Worm (Caenorhabditis elegans) whole organism, L4 larva: ENCODE data around the gene Y94H6A.10.
A peak's percentile ranks its signal among the peaks of the same experiment; 100 is the strongest.
"Not testable (repeated sequence)": the region's sequence is repeated elsewhere in the genome, so short reads cannot be mapped to it uniquely, and the experiment has no call there.

Source experiments
- D1046.2 ChIP-seq: fragments of 200-800 bp; sonication (Bioruptor generic); IDR thresholded peaks from 2 replicates; pipeline ENCODE4 v1.3.6; 2022; ENCODE audit warnings: missing genetic modification characterization, missing compliant biosample characterization
- F26F4.8 ChIP-seq: fragments of 200-800 bp; sonication (Bioruptor generic); conservative IDR thresholded peaks from 2 replicates; pipeline ENCODE4 v1.3.6; 2022; ENCODE audit warnings: missing genetic modification characterization, missing compliant biosample characterization
- F37D6.2 ChIP-seq: sonication (generic microtip); optimal IDR thresholded peaks from 2 replicates; lab custom pipeline; 2016; ENCODE audit warnings: mild to moderate bottlenecking, missing genetic modification characterization, missing compliant biosample characterization
- F44E2.7 ChIP-seq: fragments of 200-800 bp; sonication (Bioruptor generic); IDR thresholded peaks from 2 replicates; pipeline ENCODE4 v2.1.2; 2022; ENCODE audit warnings: missing genetic modification characterization, missing compliant biosample characterization
- R02D3.7 ChIP-seq: fragments of 150-350 bp; sonication (generic microtip); optimal IDR thresholded peaks from 3 replicates; lab custom pipeline; 2014; ENCODE audit warnings: missing biosample characterization, missing genetic modification characterization
- T26A8.4 ChIP-seq: fragments of 200-800 bp; sonication (Bioruptor generic); IDR thresholded peaks from 2 replicates; pipeline ENCODE4 v1.3.6; 2022; ENCODE audit warnings: missing genetic modification characterization, missing compliant biosample characterization
- Y105C5A.15 ChIP-seq: fragments of 200-800 bp; sonication (Bioruptor generic); IDR thresholded peaks from 2 replicates; pipeline ENCODE4 v1.3.6; 2022; ENCODE audit warnings: missing genetic modification characterization, missing compliant biosample characterization
- Y48G9A.11 ChIP-seq: fragments of 200-800 bp; sonication (Bioruptor generic); IDR thresholded peaks from 2 replicates; pipeline ENCODE4 v1.3.6; 2022; ENCODE audit warnings: missing genetic modification reagents, missing genetic modification characterization, missing compliant biosample characterization
- Y5F2A.4 ChIP-seq: fragments of 200-800 bp; sonication (Bioruptor generic); optimal IDR thresholded peaks from 2 replicates; lab custom pipeline; 2018; ENCODE audit warnings: mild to moderate bottlenecking, missing genetic modification characterization, missing compliant biosample characterization
- Y75B8A.6 ChIP-seq: fragments of 200-800 bp; sonication (Bioruptor generic); IDR thresholded peaks from 2 replicates; pipeline ENCODE4 v1.3.6; 2022; ENCODE audit warnings: missing genetic modification reagents, missing genetic modification characterization, missing compliant biosample characterization
- ZK337.2 ChIP-seq: fragments of 200-800 bp; sonication (Bioruptor generic); IDR thresholded peaks from 2 replicates; pipeline ENCODE4 v1.3.6; 2022; ENCODE audit warnings: missing genetic modification reagents, missing genetic modification characterization, missing compliant biosample characterization
- aha-1 ChIP-seq: fragments of 150-350 bp; peaks from one replicate; lab custom pipeline; 2014; ENCODE audit warnings: missing biosample characterization, missing genetic modification characterization
- arid-1 ChIP-seq: fragments of 200-800 bp; sonication (Bioruptor generic); conservative IDR thresholded peaks from 2 replicates; pipeline ENCODE4 v1.3.6; 2022; ENCODE audit warnings: missing genetic modification reagents, missing genetic modification characterization, missing compliant biosample characterization
- ceh-20 ChIP-seq: fragments of 200-800 bp; sonication (Bioruptor generic); IDR thresholded peaks from 2 replicates; pipeline ENCODE4 v1.3.6; 2022; ENCODE audit warnings: missing genetic modification reagents, missing genetic modification characterization, missing compliant biosample characterization
- ceh-44 ChIP-seq: fragments of 200-800 bp; sonication (Bioruptor generic); IDR thresholded peaks from 2 replicates; pipeline ENCODE4 v1.3.6; 2022; ENCODE audit warnings: missing genetic modification reagents, missing genetic modification characterization, missing compliant biosample characterization
- ces-1 ChIP-seq: fragments of 150-350 bp; sonication (generic microtip); optimal IDR thresholded peaks from 4 replicates; lab custom pipeline; 2014; ENCODE audit warnings: missing biosample characterization, missing genetic modification reagents, missing genetic modification characterization
- cey-2 ChIP-seq: sonication (generic microtip); optimal IDR thresholded peaks from 3 replicates; lab custom pipeline; 2017; ENCODE audit warnings: missing genetic modification characterization, mild to moderate bottlenecking, missing compliant biosample characterization, antibody characterized with exemption, borderline replicate concordance; ENCODE audit not compliant: insufficient read depth
- ctbp-1 ChIP-seq: fragments of 200-800 bp; sonication (Bioruptor generic); IDR thresholded peaks from 2 replicates; pipeline ENCODE4 v1.3.6; 2022; ENCODE audit warnings: missing genetic modification reagents, missing genetic modification characterization, missing compliant biosample characterization
- daf-8 ChIP-seq: fragments of 200-800 bp; sonication (Bioruptor generic); IDR thresholded peaks from 2 replicates; pipeline ENCODE4 v1.3.6; 2022; ENCODE audit warnings: missing genetic modification characterization, missing compliant biosample characterization
- dmd-6 ChIP-seq: fragments of 200-800 bp; sonication (Bioruptor generic); IDR thresholded peaks from 2 replicates; pipeline ENCODE4 v1.3.6; 2022; ENCODE audit warnings: missing genetic modification reagents, missing genetic modification characterization, missing compliant biosample characterization
- dmd-8 ChIP-seq: fragments of 200-800 bp; sonication (Bioruptor generic); IDR thresholded peaks from 2 replicates; pipeline ENCODE4 v1.3.6; 2022; ENCODE audit warnings: missing genetic modification characterization, missing compliant biosample characterization
- duxl-1 ChIP-seq: sonication (generic microtip); optimal IDR thresholded peaks from 2 replicates; lab custom pipeline; 2016; ENCODE audit warnings: mild to moderate bottlenecking, missing genetic modification characterization, moderate library complexity, missing compliant biosample characterization; ENCODE audit not compliant: poor library complexity
- egl-43 ChIP-seq: fragments of 200-800 bp; sonication (Bioruptor generic); IDR thresholded peaks from 2 replicates; pipeline ENCODE4 v1.3.6; 2022; ENCODE audit warnings: missing genetic modification reagents, missing genetic modification characterization, missing compliant biosample characterization
- hmg-1.1 ChIP-seq: fragments of 200-800 bp; sonication (Bioruptor generic); IDR thresholded peaks from 2 replicates; pipeline ENCODE4 v1.3.6; 2022; ENCODE audit warnings: missing genetic modification reagents, missing genetic modification characterization, missing compliant biosample characterization
- lim-7 ChIP-seq: fragments of 200-800 bp; sonication (Bioruptor generic); IDR thresholded peaks from 2 replicates; pipeline ENCODE4 v1.3.6; 2022; ENCODE audit warnings: missing genetic modification characterization, missing compliant biosample characterization
- lin-1 ChIP-seq: fragments of 200-800 bp; sonication (Bioruptor generic); IDR thresholded peaks from 2 replicates; pipeline ENCODE4 v1.3.6; 2022; ENCODE audit warnings: missing genetic modification reagents, missing genetic modification characterization, missing compliant biosample characterization
- lin-29 ChIP-seq: fragments of 200-800 bp; sonication (Bioruptor generic); IDR thresholded peaks from 2 replicates; pipeline ENCODE4 v1.3.6; 2022; ENCODE audit warnings: missing genetic modification reagents, missing genetic modification characterization, missing compliant biosample characterization
- lin-38 ChIP-seq: fragments of 200-800 bp; sonication (Bioruptor generic); IDR thresholded peaks from 2 replicates; pipeline ENCODE4 v1.3.6; 2022; ENCODE audit warnings: missing genetic modification reagents, missing genetic modification characterization, missing compliant biosample characterization
- madf-5 ChIP-seq, 2 experiments: fragments of 200-800 bp; sonication (Bioruptor generic); IDR thresholded peaks; 2 replicates each; pipeline ENCODE4 v1.3.6; 2022; ENCODE audit warnings: missing compliant biosample characterization in 2 of 2, missing genetic modification characterization in 2 of 2
- madf-9 ChIP-seq: fragments of 200-800 bp; sonication (Bioruptor generic); conservative IDR thresholded peaks from 2 replicates; pipeline ENCODE4 v1.3.6; 2022; ENCODE audit warnings: missing genetic modification reagents, missing genetic modification characterization, missing compliant biosample characterization
- mdt-29 ChIP-seq: fragments of 200-800 bp; sonication (Bioruptor generic); IDR thresholded peaks from 2 replicates; pipeline ENCODE4 v1.3.6; 2022; ENCODE audit warnings: missing genetic modification reagents, missing genetic modification characterization, missing compliant biosample characterization
- mxl-2 ChIP-seq: fragments of 200-800 bp; sonication (Bioruptor generic); conservative IDR thresholded peaks from 2 replicates; pipeline ENCODE4 v1.3.6; 2022; ENCODE audit warnings: missing genetic modification reagents, missing genetic modification characterization, missing compliant biosample characterization
- mxl-3 ChIP-seq: fragments of 200-800 bp; sonication (Bioruptor generic); optimal IDR thresholded peaks from 2 replicates; lab custom pipeline; 2018; ENCODE audit warnings: mild to moderate bottlenecking, missing genetic modification characterization, missing compliant biosample characterization
- nhr-28 ChIP-seq: fragments of 150-350 bp; optimal IDR thresholded peaks from 2 replicates; lab custom pipeline; 2014; ENCODE audit warnings: missing biosample characterization, missing genetic modification characterization
- nhr-41 ChIP-seq: fragments of 200-800 bp; sonication (Bioruptor generic); IDR thresholded peaks from 2 replicates; pipeline ENCODE4 v1.3.6; 2022; ENCODE audit warnings: missing genetic modification reagents, missing genetic modification characterization, missing compliant biosample characterization
- nhr-42 ChIP-seq: fragments of 200-800 bp; sonication (Bioruptor generic); IDR thresholded peaks from 2 replicates; pipeline ENCODE4 v1.3.6; 2022; ENCODE audit warnings: missing genetic modification characterization, missing compliant biosample characterization
- nhr-76 ChIP-seq: fragments of 150-350 bp; optimal IDR thresholded peaks from 2 replicates; lab custom pipeline; 2014; ENCODE audit warnings: missing biosample characterization, missing genetic modification characterization
- pha-4 ChIP-seq, 2 experiments: fragments of 150-350 bp in 1 of 2; fragments of 200-800 bp in 1 of 2; sonication (Bioruptor generic) in 1 of 2; IDR thresholded peaks in 1 of 2; optimal IDR thresholded peaks in 1 of 2; 2 replicates each; pipeline versions ENCODE4 v1.3.6 to Lab custom; 2014 to 2022; ENCODE audit warnings: missing genetic modification characterization in 2 of 2, missing genetic modification reagents in 2 of 2, missing biosample characterization in 1 of 2, missing compliant biosample characterization in 1 of 2
- php-3 ChIP-seq: fragments of 200-800 bp; sonication (Bioruptor generic); IDR thresholded peaks from 2 replicates; pipeline ENCODE4 v1.3.6; 2022; ENCODE audit warnings: missing genetic modification reagents, missing genetic modification characterization, missing compliant biosample characterization
- saeg-2 ChIP-seq: fragments of 200-800 bp; sonication (Bioruptor generic); IDR thresholded peaks from 2 replicates; pipeline ENCODE4 v1.3.6; 2022; ENCODE audit warnings: missing genetic modification reagents, missing genetic modification characterization, missing compliant biosample characterization
- snpc-1.2 ChIP-seq: fragments of 200-800 bp; sonication (Bioruptor generic); IDR thresholded peaks from 2 replicates; pipeline ENCODE4 v1.3.6; 2022; ENCODE audit warnings: missing genetic modification reagents, missing genetic modification characterization, missing compliant biosample characterization
- spr-3 ChIP-seq: fragments of 200-800 bp; sonication (Bioruptor generic); optimal IDR thresholded peaks from 2 replicates; lab custom pipeline; 2018; ENCODE audit warnings: mild to moderate bottlenecking, missing genetic modification characterization, missing compliant biosample characterization
- tra-1 ChIP-seq: fragments of 200-800 bp; sonication (Bioruptor generic); IDR thresholded peaks from 2 replicates; pipeline ENCODE4 v1.3.6; 2022; ENCODE audit warnings: missing genetic modification reagents, missing genetic modification characterization, missing compliant biosample characterization
- vab-7 ChIP-seq: fragments of 200-800 bp; sonication (Bioruptor generic); IDR thresholded peaks from 2 replicates; pipeline ENCODE4 v1.3.6; 2022; ENCODE audit warnings: missing genetic modification reagents, missing genetic modification characterization, missing compliant biosample characterization
- zfp-3 ChIP-seq: fragments of 200-800 bp; sonication (Bioruptor generic); conservative IDR thresholded peaks from 2 replicates; pipeline ENCODE4 v1.3.6; 2022; ENCODE audit warnings: missing genetic modification reagents, missing genetic modification characterization, missing compliant biosample characterization
- zip-11 ChIP-seq: fragments of 200-800 bp; sonication (Bioruptor generic); IDR thresholded peaks from 2 replicates; pipeline ENCODE4 v1.3.6; 2022; ENCODE audit warnings: missing genetic modification characterization, missing compliant biosample characterization

Y94H6A.10 gene

DNA sequence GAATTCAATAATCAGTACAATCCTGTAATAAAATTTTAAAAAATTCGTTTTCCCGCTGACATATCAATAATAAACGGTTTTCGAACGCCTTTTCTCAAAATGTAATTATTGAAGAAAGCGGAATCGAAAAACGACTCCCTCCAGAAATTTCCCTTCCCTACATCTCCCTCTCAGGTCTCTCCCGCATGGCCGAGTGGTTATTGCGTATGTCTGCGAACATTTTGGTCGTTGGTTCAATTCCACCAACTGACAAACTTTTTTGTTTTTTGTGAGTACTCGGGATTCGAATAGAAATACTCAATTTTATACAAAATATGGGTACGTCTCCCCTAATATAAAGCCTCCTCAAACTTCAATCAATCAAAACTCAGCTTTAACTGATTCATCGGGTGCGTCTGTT lies 29.6 kb upstream of the Y94H6A.10 start:
- peak; percentile 78 for TF ChIP-seq T26A8.4
- peak; percentile 88 for TF ChIP-seq ceh-44 (GFP tag; lab: Robert Waterston, UW)
- TF ChIP-seq nhr-41 (GFP tag; lab: Robert Waterston, UW) = peak; percentile 92
- TF ChIP-seq D1046.2 (GFP tag; lab: Robert Waterston, UW) = peak; percentile 92
- peak; percentile 97 for TF ChIP-seq egl-43 (GFP tag; lab: Robert Waterston, UW)
- TF ChIP-seq mdt-29 (GFP tag; lab: Robert Waterston, UW) = peak; percentile 81
- TF ChIP-seq Y48G9A.11 = peak; percentile 84
- TF ChIP-seq saeg-2 (GFP tag; lab: Robert Waterston, UW) = peak; percentile 85
- TF ChIP-seq ctbp-1 (GFP tag; lab: Robert Waterston, UW) = peak; percentile 90
- peak; percentile 89 for TF ChIP-seq tra-1 (GFP tag; lab: Robert Waterston, UW)
- peak; percentile 90 for TF ChIP-seq madf-9 (GFP tag; lab: Robert Waterston, UW)
- TF ChIP-seq vab-7 (GFP tag; lab: Robert Waterston, UW) = peak; percentile 97
- TF ChIP-seq snpc-1.2 = peak; percentile 84
- TF ChIP-seq lin-1 (GFP tag; lab: Robert Waterston, UW) = peak; percentile 89
- TF ChIP-seq hmg-1.1 = peak; percentile 88
- TF ChIP-seq lim-7 (GFP tag; lab: Robert Waterston, UW) = peak; percentile 99
- TF ChIP-seq zip-11 (GFP tag; lab: Robert Waterston, UW) = peak; percentile 88; the same call in 1 of the 2 replicates
- TF ChIP-seq dmd-8 (GFP tag; lab: Robert Waterston, UW) = peak; percentile 99
- TF ChIP-seq arid-1 = peak; percentile 92
- TF ChIP-seq Y105C5A.15 (GFP tag; lab: Robert Waterston, UW) = peak; percentile 95
- TF ChIP-seq dmd-6 = peak; percentile 65
- TF ChIP-seq mxl-2 = peak; percentile 81
- peak; percentile 33; the same call in 1 of the 2 replicates for TF ChIP-seq zfp-3 (GFP tag; lab: Robert Waterston, UW)
- peak; percentile 81 for TF ChIP-seq php-3 (GFP tag; lab: Robert Waterston, UW)
- peak; percentile 98 for TF ChIP-seq F44E2.7 (GFP tag; lab: Robert Waterston, UW)
- TF ChIP-seq daf-8 (GFP tag; lab: Robert Waterston, UW) = peak; percentile 21; the same call in 1 of the 2 replicates
- TF ChIP-seq ceh-20 (GFP tag; lab: Robert Waterston, UW) = peak; percentile 73; the same call in 1 of the 2 replicates
- peak; percentile 79 for TF ChIP-seq nhr-42 (GFP tag; lab: Robert Waterston, UW)
- TF ChIP-seq Y75B8A.6 (GFP tag; lab: Robert Waterston, UW) = peak; percentile 72; the same call in 1 of the 2 replicates
- TF ChIP-seq lin-38 (GFP tag; lab: Robert Waterston, UW) = peak; percentile 85
- TF ChIP-seq lin-29 = peak; percentile 79
- peak; percentile 94 for TF ChIP-seq pha-4 (GFP tag; IDR thresholded peaks at IDR 0.05; lab: Robert Waterston, UW)
- not testable (repeated sequence) for TF ChIP-seq pha-4 (tag; optimal IDR thresholded peaks at IDR 0.05; lab: Kevin White, UChicago)
- peak; percentile 90 to 93 for TF ChIP-seq madf-5 (GFP tag; IDR thresholded peaks at IDR 0.05; lab: Robert Waterston, UW)
- peak; percentile 97 for TF ChIP-seq F26F4.8
- TF ChIP-seq ZK337.2 (GFP tag; lab: Robert Waterston, UW) = peak; percentile 87
- TF ChIP-seq, all 104 proteins: peak for 35; not testable (repeated sequence) for 69

- TF ChIP-seq R02D3.7 (tag; lab: Kevin White, UChicago) (no peak), duxl-1 (tag; lab: Kevin White, UChicago) (no peak), cey-2 (no peak), zfp-3 (GFP tag; lab: Robert Waterston, UW) (no peak), aha-1 (no peak), spr-3 (GFP tag; lab: Kevin White, UChicago) (no peak), ceh-44 (GFP tag; lab: Robert Waterston, UW) (no peak), mxl-3 (GFP tag; lab: Kevin White, UChicago) (no peak), Y5F2A.4 (GFP tag; lab: Kevin White, UChicago) (no peak), Y75B8A.6 (GFP tag; lab: Robert Waterston, UW) (no peak), F37D6.2 (tag; lab: Kevin White, UChicago) (no peak), nhr-28 (tag; lab: Kevin White, UChicago) (no peak), ces-1 (no peak), pha-4 (GFP tag; IDR thresholded peaks at IDR 0.05; lab: Robert Waterston, UW) (no peak), pha-4 (tag; optimal IDR thresholded peaks at IDR 0.05; lab: Kevin White, UChicago) (no peak), nhr-76 (tag; lab: Kevin White, UChicago) (no peak)
- TF ChIP-seq, all 104 proteins: peak for 0
These were observed 28.0 kb upstream of the Y94H6A.10 start for ce11 chrIV:2738466-2738865.
